Worm (Caenorhabditis elegans): ENCODE results near the gene acbp-6.

The acbp-6 gene

ce11 chrII:11998903-11999302 lies 25.4 kb upstream of the acbp-6 start, which contains the start of gene Y17G7B.23:
Gene Y17G7B.23 (plus strand): TSS chrII:11999203.
- TF ChIP-seq nhr-42 (GFP tag; IDR thresholded peaks at IDR 0.05) (no peak), ceh-62 (tag; optimal IDR thresholded peaks at IDR 0.05) (no peak), attf-4 (tag; optimal IDR thresholded peaks at IDR 0.05) (no peak), ceh-82 (tag; optimal IDR thresholded peaks at IDR 0.05) (no peak), lin-38 (GFP tag; IDR thresholded peaks at IDR 0.05) (no peak), spr-1 (tag; optimal IDR thresholded peaks at IDR 0.05) (no peak), hlh-30 (tag; optimal IDR thresholded peaks at IDR 0.05; ENCODE audit: insufficient read depth) (no peak), mdl-1 (tag; optimal IDR thresholded peaks at IDR 0.05) (no peak)

ce11 chrII:11994940-11995339 lies 21.4 kb upstream of the acbp-6 start:
- peak in 1 of 2 experiments; percentile 96 for TF ChIP-seq unc-62 (GFP tag; optimal IDR thresholded peaks at IDR 0.05 in 1 of 2)
- TF ChIP-seq unc-62 (tag; optimal IDR thresholded peaks at IDR 0.05) = no peak
- TF ChIP-seq ceh-62 (tag; optimal IDR thresholded peaks at IDR 0.05) = no peak
- no peak for TF ChIP-seq ztf-7 (tag; optimal IDR thresholded peaks at IDR 0.05)

ce11 chrII:11992701-11993100 lies 19.2 kb upstream of the acbp-6 start, which contains the start of gene dhps-1:
Gene dhps-1 (plus strand): TSS chrII:11993001.
- no peak for TF ChIP-seq ces-1 (GFP tag; optimal IDR thresholded peaks at IDR 0.05)
- no peak for TF ChIP-seq pha-4 (GFP tag; IDR thresholded peaks at IDR 0.05)
- TF ChIP-seq pha-4 (tag; optimal IDR thresholded peaks at IDR 0.05) = no peak
- TF ChIP-seq madf-5 (GFP tag; IDR thresholded peaks at IDR 0.05) = no peak
- no peak for TF ChIP-seq snpc-1.2 (GFP tag; IDR thresholded peaks at IDR 0.05)
- no peak for TF ChIP-seq php-3 (GFP tag; IDR thresholded peaks at IDR 0.05)
- TF ChIP-seq arid-1 (GFP tag; conservative IDR thresholded peaks at IDR 0.05) = no peak
- no peak for TF ChIP-seq dpl-1 (GFP tag; optimal IDR thresholded peaks at IDR 0.05)
- no peak for TF ChIP-seq Y105C5A.15 (GFP tag; IDR thresholded peaks at IDR 0.05)
- no peak for TF ChIP-seq mes-2 (tag; optimal IDR thresholded peaks at IDR 0.05; ENCODE audit: poor library complexity, severe bottlenecking)
- no peak for TF ChIP-seq Y5F2A.4 (GFP tag; optimal IDR thresholded peaks at IDR 0.05)
- no peak for TF ChIP-seq attf-4 (tag; optimal IDR thresholded peaks at IDR 0.05)
- no peak for TF ChIP-seq nhr-6 (tag; optimal IDR thresholded peaks at IDR 0.05)
- no peak for TF ChIP-seq Y48G9A.11 (GFP tag; IDR thresholded peaks at IDR 0.05)
- TF ChIP-seq mep-1 (tag; optimal IDR thresholded peaks at IDR 0.05) = no peak

ce11 chrII:11988724-11989123 lies 15.2 kb upstream of the acbp-6 start, which contains the start of gene Y17G7B.3:
Gene Y17G7B.3 (plus strand): TSS chrII:11989024.
- TF ChIP-seq aha-1 (tag) (peak; percentile 69), zfp-3 (GFP tag; conservative IDR thresholded peaks at IDR 0.05) (no peak)

- TF ChIP-seq ceh-62 (tag; optimal IDR thresholded peaks at IDR 0.05) (no peak), sdz-12 (GFP tag; optimal IDR thresholded peaks at IDR 0.05) (peak; percentile 93), tra-1 (GFP tag; IDR thresholded peaks at IDR 0.05) (peak; percentile 82), nhr-25 (tag; optimal IDR thresholded peaks at IDR 0.05; ENCODE audit: borderline replicate concordance, insufficient read depth) (peak; percentile 30), lin-29 (GFP tag; IDR thresholded peaks at IDR 0.05) (peak; percentile 27; the same call in 1 of the 2 replicates), saeg-2 (GFP tag; IDR thresholded peaks at IDR 0.05) (no peak; the same call in 1 of the 2 replicates), ceh-32 (tag; optimal IDR thresholded peaks at IDR 0.05; ENCODE audit: poor library complexity) (peak; percentile 35), ceh-82 (tag; optimal IDR thresholded peaks at IDR 0.05) (no peak), Y48G9A.11 (GFP tag; IDR thresholded peaks at IDR 0.05) (peak; percentile 88), snpc-1.2 (GFP tag; IDR thresholded peaks at IDR 0.05) (peak; percentile 59; the same call in 1 of the 2 replicates), unc-62 (GFP tag; optimal IDR thresholded peaks at IDR 0.05 in 1 of 2) (peak in 1 of 2 experiments; percentile 3), unc-62 (tag; optimal IDR thresholded peaks at IDR 0.05) (no peak), lir-3 (tag; optimal IDR thresholded peaks at IDR 0.05) (peak; percentile 72), nhr-237 (tag; optimal IDR thresholded peaks at IDR 0.05) (no peak), aha-1 (tag) (peak; percentile 98), hlh-11 (tag; optimal IDR thresholded peaks at IDR 0.05) (peak; percentile 91), lin-39 (tag; optimal IDR thresholded peaks at IDR 0.05) (no peak), daf-8 (GFP tag; IDR thresholded peaks at IDR 0.05) (no peak), dve-1 (tag; optimal IDR thresholded peaks at IDR 0.05; ENCODE audit: insufficient read depth) (peak; percentile 91), madf-9 (GFP tag; conservative IDR thresholded peaks at IDR 0.05) (peak; percentile 75; the same call in 1 of the 2 replicates), T26A8.4 (GFP tag; IDR thresholded peaks at IDR 0.05) (no peak), mxl-3 (GFP tag; optimal IDR thresholded peaks at IDR 0.05) (no peak), fos-1 (tag; optimal IDR thresholded peaks at IDR 0.05) (no peak), egl-43 (GFP tag; IDR thresholded peaks at IDR 0.05) (no peak)
Observed at ce11 chrII:11980110-11980509, 6.6 kb upstream of the acbp-6 start.

All from whole organism, L4 larva.